Fruit fly (Drosophila melanogaster) whole organism, embryonic: Measurements from ENCODE around the gene mRRF2.

ENCODE experiments used
- ATbp ChIP-seq: fragments of 200-800 bp; sonication (Bioruptor generic); optimal IDR thresholded peaks from 2 replicates; lab custom pipeline; 2017; ENCODE audit warnings: missing biosample characterization, mild to moderate bottlenecking, missing genetic modification characterization, missing genetic modification reagents
- BtbVII ChIP-seq: fragments of 200-800 bp; sonication (Bioruptor generic); optimal IDR thresholded peaks from 3 replicates; lab custom pipeline; 2017; ENCODE audit warnings: missing biosample characterization, mild to moderate bottlenecking, missing genetic modification characterization
- CG11560 ChIP-seq: fragments of 200-800 bp; sonication (Bioruptor generic); IDR thresholded peaks from 3 replicates; pipeline ENCODE4 v1.3.6; 2022; ENCODE audit warnings: missing biosample characterization, missing genetic modification characterization
- CG13424 ChIP-seq: fragments of 200-800 bp; sonication (Bioruptor generic); optimal IDR thresholded peaks from 2 replicates; lab custom pipeline; 2019; ENCODE audit warnings: missing biosample characterization, mild to moderate bottlenecking, missing genetic modification characterization, moderate library complexity
- CG14014 ChIP-seq: fragments of 200-800 bp; sonication (Bioruptor generic); IDR thresholded peaks from 2 replicates; pipeline ENCODE4 v1.3.6; 2022; ENCODE audit warnings: missing biosample characterization, missing genetic modification characterization
- CG1529 ChIP-seq: fragments of 200-800 bp; sonication (Bioruptor generic); optimal IDR thresholded peaks from 3 replicates; lab custom pipeline; 2018; ENCODE audit warnings: missing biosample characterization, missing genetic modification characterization
- CG1647 ChIP-seq: fragments of 200-800 bp; sonication (Bioruptor generic); optimal IDR thresholded peaks from 3 replicates; lab custom pipeline; 2016; ENCODE audit warnings: missing biosample characterization, missing genetic modification characterization
- CG16779 ChIP-seq: fragments of 200-800 bp; sonication (Bioruptor generic); IDR thresholded peaks from 2 replicates; pipeline ENCODE4 v1.3.6; 2022; ENCODE audit warnings: missing biosample characterization, missing genetic modification characterization
- CG17361 ChIP-seq: fragments of 200-800 bp; sonication (Bioruptor generic); IDR thresholded peaks from 3 replicates; pipeline ENCODE4 v1.3.6; 2022; ENCODE audit warnings: missing biosample characterization, missing genetic modification characterization
- CG32532 ChIP-seq: fragments of 200-800 bp; sonication (Bioruptor generic); IDR thresholded peaks from 2 replicates; pipeline ENCODE4 v1.3.6; 2022; ENCODE audit warnings: missing biosample characterization, missing genetic modification characterization
- CG33213 ChIP-seq: fragments of 200-800 bp; sonication (Bioruptor generic); optimal IDR thresholded peaks from 3 replicates; lab custom pipeline; 2016; ENCODE audit warnings: missing biosample characterization, missing genetic modification characterization
- CG3407 ChIP-seq: fragments of 200-800 bp; sonication (Bioruptor generic); optimal IDR thresholded peaks from 2 replicates; lab custom pipeline; 2018; ENCODE audit warnings: missing biosample characterization, mild to moderate bottlenecking, missing genetic modification characterization
- CG34376 ChIP-seq: fragments of 200-800 bp; sonication (Bioruptor generic); optimal IDR thresholded peaks from 2 replicates; lab custom pipeline; 2018; ENCODE audit warnings: missing biosample characterization, mild to moderate bottlenecking, missing genetic modification characterization
- CG3847 ChIP-seq: fragments of 200-800 bp; sonication (Bioruptor generic); IDR thresholded peaks from 2 replicates; pipeline ENCODE4 v1.3.6; 2022; ENCODE audit warnings: missing biosample characterization, missing genetic modification characterization
- CG4617 ChIP-seq: fragments of 200-800 bp; sonication (Bioruptor generic); optimal IDR thresholded peaks from 3 replicates; lab custom pipeline; 2016; ENCODE audit warnings: missing biosample characterization, missing genetic modification characterization, borderline replicate concordance
- CG6254 ChIP-seq: fragments of 200-800 bp; sonication (Bioruptor generic); optimal IDR thresholded peaks from 3 replicates; lab custom pipeline; 2017; ENCODE audit warnings: mild to moderate bottlenecking, missing biosample characterization, missing genetic modification reagents, missing genetic modification characterization
- CG6689 ChIP-seq: fragments of 200-800 bp; sonication (Bioruptor generic); IDR thresholded peaks from 2 replicates; pipeline ENCODE4 v1.3.6; 2022; ENCODE audit warnings: missing biosample characterization, missing genetic modification characterization
- CG7271 ChIP-seq: fragments of 200-800 bp; sonication (Bioruptor generic); optimal IDR thresholded peaks from 2 replicates; lab custom pipeline; 2018; ENCODE audit warnings: missing biosample characterization, mild to moderate bottlenecking, missing genetic modification characterization, moderate library complexity
- CG7987 ChIP-seq: fragments of 200-800 bp; sonication (Bioruptor generic); optimal IDR thresholded peaks from 2 replicates; lab custom pipeline; 2018; ENCODE audit warnings: missing biosample characterization, mild to moderate bottlenecking, missing genetic modification characterization, moderate library complexity
- CG8089 ChIP-seq: fragments of 200-800 bp; sonication (Bioruptor generic); optimal IDR thresholded peaks from 3 replicates; lab custom pipeline; 2016; ENCODE audit warnings: missing biosample characterization, missing genetic modification characterization
- CG9817 ChIP-seq: fragments of 200-800 bp; sonication (Bioruptor generic); optimal IDR thresholded peaks from 2 replicates; lab custom pipeline; 2018; ENCODE audit warnings: missing biosample characterization, mild to moderate bottlenecking, missing genetic modification characterization, moderate library complexity
- Chrac-16 ChIP-seq: fragments of 200-800 bp; sonication (Bioruptor generic); optimal IDR thresholded peaks from 3 replicates; lab custom pipeline; 2016; ENCODE audit warnings: missing biosample characterization, missing genetic modification characterization
- CkIIα-i1 ChIP-seq: fragments of 200-800 bp; sonication (Bioruptor generic); IDR thresholded peaks from 2 replicates; pipeline ENCODE4 v1.3.6; 2022; ENCODE audit warnings: missing biosample characterization, missing genetic modification characterization
- CoRest ChIP-seq: fragments of 200-800 bp; sonication (Bioruptor generic); optimal IDR thresholded peaks from 3 replicates; lab custom pipeline; 2018; ENCODE audit warnings: missing biosample characterization, mild to moderate bottlenecking, missing genetic modification characterization, moderate library complexity
- Dad ChIP-seq: fragments of 200-800 bp; sonication (Bioruptor generic); optimal IDR thresholded peaks from 3 replicates; lab custom pipeline; 2016; ENCODE audit warnings: missing biosample characterization, missing genetic modification characterization
- Gsc ChIP-seq: fragments of 200-800 bp; sonication (Bioruptor generic); IDR thresholded peaks from 2 replicates; pipeline ENCODE4 v1.3.6; 2022; ENCODE audit warnings: missing biosample characterization, missing genetic modification characterization
- HLH4C ChIP-seq: fragments of 200-800 bp; sonication (Bioruptor generic); IDR thresholded peaks from 3 replicates; pipeline ENCODE4 v1.3.6; 2022; ENCODE audit warnings: missing biosample characterization, missing genetic modification characterization; ENCODE audit not compliant: partially characterized antibody
- Hmr ChIP-seq: fragments of 200-800 bp; sonication (Bioruptor generic); optimal IDR thresholded peaks from 3 replicates; lab custom pipeline; 2017; ENCODE audit warnings: mild to moderate bottlenecking, missing biosample characterization, missing genetic modification reagents, missing genetic modification characterization
- Optix ChIP-seq: fragments of 200-800 bp; sonication (Bioruptor generic); IDR thresholded peaks from 3 replicates; pipeline ENCODE4 v1.3.6; 2022; ENCODE audit warnings: missing biosample characterization, missing genetic modification characterization
- PHDP ChIP-seq: fragments of 200-800 bp; sonication (Bioruptor generic); optimal IDR thresholded peaks from 3 replicates; lab custom pipeline; 2018; ENCODE audit warnings: missing biosample characterization, mild to moderate bottlenecking, missing genetic modification characterization, moderate library complexity
- Sin3A ChIP-seq: fragments of >200 bp; optimal IDR thresholded peaks from 2 replicates; lab custom pipeline; 2018
- Usf ChIP-seq: fragments of 200-800 bp; sonication (Bioruptor generic); optimal IDR thresholded peaks from 2 replicates; lab custom pipeline; 2017; ENCODE audit warnings: missing genotype, missing biosample characterization, missing genetic modification characterization
- Xrp1 ChIP-seq: fragments of 200-800 bp; sonication (Bioruptor generic); IDR thresholded peaks from 2 replicates; pipeline ENCODE4 v1.3.6; 2022; ENCODE audit warnings: missing biosample characterization, missing genetic modification characterization
- al ChIP-seq: fragments of 200-800 bp; sonication (Bioruptor generic); IDR thresholded peaks from 2 replicates; pipeline ENCODE4 v1.3.6; 2022; ENCODE audit warnings: missing biosample characterization, missing genetic modification characterization
- az2 ChIP-seq: fragments of 200-800 bp; sonication (Bioruptor generic); optimal IDR thresholded peaks from 3 replicates; lab custom pipeline; 2016; ENCODE audit warnings: missing biosample characterization, missing genetic modification characterization
- emc ChIP-seq: fragments of 200-800 bp; sonication (Bioruptor generic); optimal IDR thresholded peaks from 2 replicates; lab custom pipeline; 2016; ENCODE audit warnings: missing biosample characterization, missing genetic modification characterization
- esg ChIP-seq: fragments of 200-800 bp; sonication (Bioruptor generic); conservative IDR thresholded peaks from 2 replicates; pipeline ENCODE4 v1.3.6; 2022; ENCODE audit warnings: missing biosample characterization, missing genetic modification characterization
- fru ChIP-seq: fragments of >200 bp; optimal IDR thresholded peaks from 2 replicates; lab custom pipeline; 2017
- grau ChIP-seq: fragments of 200-800 bp; optimal IDR thresholded peaks from 3 replicates; lab custom pipeline; 2019; ENCODE audit warnings: missing biosample characterization, mild to moderate bottlenecking, missing genetic modification characterization, moderate library complexity
- gro ChIP-seq: fragments of 200-800 bp; sonication (Bioruptor generic); optimal IDR thresholded peaks from 2 replicates; lab custom pipeline; 2016; ENCODE audit warnings: missing biosample characterization, missing genetic modification characterization
- hb ChIP-seq: fragments of 200-800 bp; sonication (Bioruptor generic); IDR thresholded peaks from 3 replicates; pipeline ENCODE4 v1.3.6; 2022; ENCODE audit warnings: missing biosample characterization, missing genetic modification characterization; ENCODE audit not compliant: partially characterized antibody
- hbn ChIP-seq: fragments of 200-800 bp; sonication (Bioruptor generic); IDR thresholded peaks from 2 replicates; pipeline ENCODE4 v1.3.6; 2022; ENCODE audit warnings: missing biosample characterization, missing genetic modification characterization; ENCODE audit not compliant: partially characterized antibody
- lilli ChIP-seq: fragments of 200-800 bp; sonication (Bioruptor generic); optimal IDR thresholded peaks from 3 replicates; lab custom pipeline; 2016; ENCODE audit warnings: missing biosample characterization, missing genetic modification characterization
- pzg ChIP-seq: fragments of 200-800 bp; sonication (Bioruptor generic); optimal IDR thresholded peaks from 3 replicates; lab custom pipeline; 2018; ENCODE audit warnings: missing biosample characterization, mild to moderate bottlenecking, missing genetic modification characterization, moderate library complexity
- run ChIP-seq: fragments of 200-800 bp; sonication (Bioruptor generic); optimal IDR thresholded peaks from 3 replicates; lab custom pipeline; 2018; ENCODE audit warnings: missing biosample characterization, mild to moderate bottlenecking, missing genetic modification characterization
- sd ChIP-seq: fragments of 200-800 bp; sonication (Bioruptor generic); optimal IDR thresholded peaks from 3 replicates; lab custom pipeline; 2018; ENCODE audit warnings: missing biosample characterization, mild to moderate bottlenecking, missing genetic modification characterization, moderate library complexity
- sim ChIP-seq: fragments of 200-800 bp; sonication (Bioruptor generic); IDR thresholded peaks from 2 replicates; pipeline ENCODE4 v1.3.6; 2022; ENCODE audit warnings: missing biosample characterization, missing genetic modification characterization
- slou ChIP-seq: fragments of 200-800 bp; sonication (Bioruptor generic); optimal IDR thresholded peaks from 3 replicates; lab custom pipeline; 2016; ENCODE audit warnings: missing biosample characterization, missing genetic modification characterization
- sob ChIP-seq: fragments of 200-800 bp; sonication (Bioruptor generic); IDR thresholded peaks from 2 replicates; pipeline ENCODE4 v1.3.6; 2022; ENCODE audit warnings: missing biosample characterization, missing genetic modification characterization
- stwl ChIP-seq: fragments of 200-800 bp; sonication (Bioruptor generic); optimal IDR thresholded peaks from 3 replicates; lab custom pipeline; 2018; ENCODE audit warnings: missing biosample characterization, mild to moderate bottlenecking, missing genetic modification characterization, moderate library complexity
- trem ChIP-seq: fragments of 200-800 bp; optimal IDR thresholded peaks from 3 replicates; lab custom pipeline; 2019; ENCODE audit warnings: missing biosample characterization, mild to moderate bottlenecking, missing genetic modification characterization, moderate library complexity
- wek ChIP-seq: fragments of 200-800 bp; sonication (Bioruptor generic); optimal IDR thresholded peaks from 3 replicates; lab custom pipeline; 2018; ENCODE audit warnings: missing biosample characterization, mild to moderate bottlenecking, missing genetic modification characterization, moderate library complexity
- zfh2 ChIP-seq: fragments of 200-800 bp; sonication (Bioruptor generic); optimal IDR thresholded peaks from 2 replicates; lab custom pipeline; 2016; ENCODE audit warnings: missing biosample characterization, missing genetic modification characterization

Gene mRRF2

DNA sequence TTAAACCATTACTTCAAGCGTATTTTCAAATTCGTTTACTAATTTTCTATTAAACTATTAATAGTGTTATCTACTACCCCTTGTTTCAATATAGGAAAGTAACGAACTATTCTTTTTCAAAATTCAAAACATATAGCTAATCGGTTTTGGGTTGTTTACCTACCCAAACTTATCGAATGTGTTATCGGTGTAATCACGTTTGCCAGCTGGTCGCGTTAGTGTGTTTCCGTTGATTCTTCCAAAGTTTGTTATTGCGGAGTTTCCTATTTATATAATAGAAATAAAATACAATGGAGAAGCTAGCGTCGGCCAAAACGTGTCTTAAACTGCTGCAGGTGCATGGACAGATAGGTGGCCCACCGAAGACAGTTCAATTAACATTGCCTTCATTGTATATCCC, 4.8 kb downstream of the mRRF2 start, which contains the start of gene mRpL45 (continued):
- TF ChIP-seq wek (GFP tag; lab: Kevin White, UChicago) (no peak), lilli (GFP tag; lab: Kevin White, UChicago) (no peak), PHDP (tag; lab: Kevin White, UChicago) (no peak), CkIIα-i1 (no peak), ATbp (GFP tag; lab: Kevin White, UChicago) (no peak), gro (GFP tag; lab: Kevin White, UChicago) (no peak), CG9817 (tag; lab: Kevin White, UChicago) (no peak), fru (lab: Kevin White, UChicago) (no peak), CG14014 (GFP tag; lab: Robert Waterston, UW) (no peak), CG7987 (no peak), CG8089 (no peak), CG1529 (no peak), sd (tag; lab: Kevin White, UChicago) (no peak), trem (tag; lab: Kevin White, UChicago) (peak; percentile 37), CG11560 (peak; percentile 97), Dad (no peak), pzg (GFP tag; lab: Kevin White, UChicago) (peak; percentile 50), CG34376 (GFP tag; lab: Kevin White, UChicago) (no peak), CG1647 (GFP tag; lab: Kevin White, UChicago) (no peak), al (GFP tag; lab: Robert Waterston, UW) (no peak), Hmr (GFP tag; lab: Kevin White, UChicago) (no peak), grau (no peak), CG3847 (no peak), sim (GFP tag; lab: Robert Waterston, UW) (no peak), emc (GFP tag; lab: Kevin White, UChicago) (no peak), hbn (GFP tag; lab: Robert Waterston, UW) (peak; percentile 22; the same call in 1 of the 2 replicates), CG33213 (GFP tag; lab: Kevin White, UChicago) (no peak), Usf (GFP tag; lab: Kevin White, UChicago) (no peak), Sin3A (lab: Kevin White, UChicago) (no peak), CoRest (tag; lab: Kevin White, UChicago) (no peak), hb (GFP tag; lab: Robert Waterston, UW) (no peak), CG6254 (GFP tag; lab: Kevin White, UChicago) (no peak), HLH4C (GFP tag; lab: Robert Waterston, UW) (peak; percentile 80), BtbVII (no peak), CG17361 (GFP tag; lab: Robert Waterston, UW) (no peak), CG13424 (tag; lab: Kevin White, UChicago) (no peak), CG4617 (GFP tag; lab: Kevin White, UChicago) (peak; percentile 20), slou (GFP tag; lab: Kevin White, UChicago) (no peak), CG32532 (GFP tag; lab: Robert Waterston, UW) (no peak), CG3407 (GFP tag; lab: Kevin White, UChicago) (no peak), Gsc (GFP tag; lab: Robert Waterston, UW) (no peak), run (tag; lab: Kevin White, UChicago) (no peak), stwl (tag; lab: Kevin White, UChicago) (peak; percentile 74), CG16779 (no peak), sob (GFP tag; lab: Robert Waterston, UW) (no peak), az2 (GFP tag; lab: Kevin White, UChicago) (no peak), CG7271 (tag; lab: Kevin White, UChicago) (no peak), CG6689 (no peak), zfh2 (GFP tag; lab: Kevin White, UChicago) (no peak), Optix (GFP tag; lab: Robert Waterston, UW) (no peak), esg (GFP tag; lab: Robert Waterston, UW) (no peak), Chrac-16 (GFP tag; lab: Kevin White, UChicago) (no peak), Xrp1 (GFP tag; lab: Robert Waterston, UW) (no peak)
